Fruit fly (Drosophila melanogaster): ENCODE measurements around the gene Or2a.

The Or2a gene

dm6 chrX:2293294-2293988 lies 47.4 kb downstream of the Or2a start, which contains the start of gene CG2865 (continued):
- peak; percentile 93 for TF ChIP-seq CG14710 (tag; optimal IDR thresholded peaks at IDR 0.05)
- TF ChIP-seq eyg (GFP tag; optimal IDR thresholded peaks at IDR 0.05) = peak; percentile 76
- TF ChIP-seq CG17612 (GFP tag; IDR thresholded peaks at IDR 0.05) = no peak
- TF ChIP-seq CG3407 (GFP tag; optimal IDR thresholded peaks at IDR 0.05) = peak; percentile 88
- peak; percentile 53 for TF ChIP-seq HLHmδ (GFP tag; optimal IDR thresholded peaks at IDR 0.05)
- TF ChIP-seq Vsx1 (GFP tag; optimal IDR thresholded peaks at IDR 0.05) = peak; percentile 92
- peak; percentile 96 for TF ChIP-seq CrebB (tag; optimal IDR thresholded peaks at IDR 0.05)
- TF ChIP-seq zfh2 (GFP tag; optimal IDR thresholded peaks at IDR 0.05) = peak; percentile 88
- TF ChIP-seq usp (GFP tag; optimal IDR thresholded peaks at IDR 0.05) = no peak
- peak; percentile 94 for TF ChIP-seq crol (GFP tag; IDR thresholded peaks at IDR 0.05)
- TF ChIP-seq D (optimal IDR thresholded peaks at IDR 0.05) = no peak
- peak; percentile 89 for TF ChIP-seq D (GFP tag; optimal IDR thresholded peaks at IDR 0.05)
- peak; percentile 77; the same call in 2 of the 3 replicates for TF ChIP-seq CG34422 (GFP tag; IDR thresholded peaks at IDR 0.05)
- TF ChIP-seq unc-4 (GFP tag; IDR thresholded peaks at IDR 0.05; ENCODE audit: partially characterized antibody) = peak; percentile 45; the same call in 1 of the 2 replicates
- TF ChIP-seq bigmax (GFP tag; optimal IDR thresholded peaks at IDR 0.05) = no peak
- peak; percentile 78 for TF ChIP-seq repo (GFP tag; optimal IDR thresholded peaks at IDR 0.05)
- peak; percentile 96 for TF ChIP-seq gcm (GFP tag; optimal IDR thresholded peaks at IDR 0.05)
- peak; percentile 95 for TF ChIP-seq NfI (GFP tag; optimal IDR thresholded peaks at IDR 0.05)
- TF ChIP-seq tio (GFP tag; optimal IDR thresholded peaks at IDR 0.05) = peak; percentile 90
- peak; percentile 72 for TF ChIP-seq NC2α (GFP tag; optimal IDR thresholded peaks at IDR 0.05)
- TF ChIP-seq CG13296 (GFP tag; optimal IDR thresholded peaks at IDR 0.05) = peak; percentile 98
- TF ChIP-seq CG8281 (tag; optimal IDR thresholded peaks at IDR 0.05) = peak; percentile 88
- peak; percentile 67; the same call in 1 of the 2 replicates for TF ChIP-seq Awh (GFP tag; IDR thresholded peaks at IDR 0.05)
- peak; percentile 78 for TF ChIP-seq CG31224 (GFP tag; IDR thresholded peaks at IDR 0.05)
- TF ChIP-seq Mad (GFP tag; optimal IDR thresholded peaks at IDR 0.05) = peak; percentile 58
- peak; percentile 65 for TF ChIP-seq pfk (GFP tag; optimal IDR thresholded peaks at IDR 0.05)
- TF ChIP-seq nmo (GFP tag; optimal IDR thresholded peaks at IDR 0.05) = peak; percentile 95
- TF ChIP-seq CG9727 (GFP tag; optimal IDR thresholded peaks at IDR 0.05) = peak; percentile 93
- TF ChIP-seq her (GFP tag; optimal IDR thresholded peaks at IDR 0.05) = peak; percentile 89
- TF ChIP-seq CG10267 (tag; optimal IDR thresholded peaks at IDR 0.05) = peak; percentile 91
- peak; percentile 87 for TF ChIP-seq tx (GFP tag; optimal IDR thresholded peaks at IDR 0.05)
- peak; percentile 81 for TF ChIP-seq chn (GFP tag; optimal IDR thresholded peaks at IDR 0.05)
- TF ChIP-seq CG8944 (GFP tag; optimal IDR thresholded peaks at IDR 0.05) = peak; percentile 85
- peak; percentile 39; the same call in 1 of the 2 replicates for TF ChIP-seq CG16779 (GFP tag; IDR thresholded peaks at IDR 0.05)
- peak; percentile 96 for TF ChIP-seq CG11504 (tag; optimal IDR thresholded peaks at IDR 0.05)
- TF ChIP-seq Hr51 (GFP tag; optimal IDR thresholded peaks at IDR 0.05) = peak; percentile 84 to 97
- TF ChIP-seq so (GFP tag; IDR thresholded peaks at IDR 0.05) = peak; percentile 90
- peak; percentile 36 for TF ChIP-seq zf30C (GFP tag; optimal IDR thresholded peaks at IDR 0.05)
- peak; percentile 33 for TF ChIP-seq da (GFP tag; optimal IDR thresholded peaks at IDR 0.05)
- peak; percentile 64 for TF ChIP-seq CG43689 (GFP tag; IDR thresholded peaks at IDR 0.05)
- peak; percentile 94 for TF ChIP-seq gsb-n (tag; optimal IDR thresholded peaks at IDR 0.05)
- peak; percentile 72 for TF ChIP-seq CG3995 (GFP tag; optimal IDR thresholded peaks at IDR 0.05)
- TF ChIP-seq Chrac-16 (GFP tag; optimal IDR thresholded peaks at IDR 0.05) = peak; percentile 90
- peak; percentile 79 for TF ChIP-seq ase (GFP tag; IDR thresholded peaks at IDR 0.05)
- peak; percentile 68 for TF ChIP-seq CG6272 (GFP tag; IDR thresholded peaks at IDR 0.05)
- TF ChIP-seq CG7928 (GFP tag; optimal IDR thresholded peaks at IDR 0.05) = peak; percentile 74
- TF ChIP-seq CG9876 (GFP tag; optimal IDR thresholded peaks at IDR 0.05) = peak; percentile 57
- TF ChIP-seq croc (GFP tag; conservative IDR thresholded peaks at IDR 0.05) = peak; percentile 80
- peak; percentile 94 for TF ChIP-seq Xrp1 (GFP tag; IDR thresholded peaks at IDR 0.05)
- peak; percentile 90 for TF ChIP-seq CG32767 (GFP tag; IDR thresholded peaks at IDR 0.05)
